Fruit fly (Drosophila melanogaster) whole organism, embryonic: Measurements from ENCODE around the gene CG32106.

Source experiments
- dimm ChIP-seq: fragments of 200-800 bp; sonication (Bioruptor generic); IDR thresholded peaks from 2 replicates; pipeline ENCODE4 v1.3.6; 2022; ENCODE audit warnings: missing biosample characterization, missing genetic modification characterization
- sc ChIP-seq, 3 experiments: fragments of >200 bp in 2 of 3; fragments of 200-800 bp in 1 of 3; sonication (Bioruptor generic) in 1 of 3; optimal IDR thresholded peaks; 2 replicates in 2 of 3; 3 replicates in 1 of 3; lab custom pipeline; 2017; ENCODE audit warnings: mild to moderate bottlenecking in 1 of 3, missing biosample characterization in 1 of 3, missing genetic modification characterization in 1 of 3, missing genetic modification reagents in 1 of 3

- no peak for TF ChIP-seq sc (optimal IDR thresholded peaks at IDR 0.05; lab: Kevin White, UChicago)
- no peak for TF ChIP-seq sc (GFP tag; optimal IDR thresholded peaks at IDR 0.05; lab: Kevin White, UChicago)
- no peak for TF ChIP-seq dimm
Measured at dm6 chr3L:12778616-12779015, at the start of gene CG32106.
